Fruit fly (Drosophila melanogaster) whole organism, embryonic: ENCODE measurements around the gene CG43439.

Experiments
- ATbp ChIP-seq: fragments of 200-800 bp; sonication (Bioruptor generic); optimal IDR thresholded peaks from 2 replicates; lab custom pipeline; 2017; ENCODE audit warnings: missing biosample characterization, mild to moderate bottlenecking, missing genetic modification characterization, missing genetic modification reagents
- Abd-B ChIP-seq: fragments of 200-800 bp; sonication (Bioruptor generic); optimal IDR thresholded peaks from 2 replicates; lab custom pipeline; 2018; ENCODE audit warnings: missing biosample characterization, mild to moderate bottlenecking, missing genetic modification characterization, moderate library complexity
- CG10274 ChIP-seq: fragments of 200-800 bp; sonication (Bioruptor generic); optimal IDR thresholded peaks from 3 replicates; lab custom pipeline; 2017; ENCODE audit warnings: missing biosample characterization, mild to moderate bottlenecking, missing genetic modification characterization
- CG10979 ChIP-seq: fragments of 200-800 bp; sonication (Bioruptor generic); optimal IDR thresholded peaks from 2 replicates; lab custom pipeline; 2018; ENCODE audit warnings: missing biosample characterization, mild to moderate bottlenecking, missing genetic modification characterization, moderate library complexity
- CG1233 ChIP-seq: fragments of 200-800 bp; sonication (Bioruptor generic); optimal IDR thresholded peaks from 4 replicates; lab custom pipeline; 2018; ENCODE audit warnings: missing biosample characterization, mild to moderate bottlenecking, missing genetic modification characterization
- CG1603 ChIP-seq: fragments of 200-800 bp; sonication (Bioruptor generic); optimal IDR thresholded peaks from 2 replicates; lab custom pipeline; 2019; ENCODE audit warnings: missing biosample characterization, mild to moderate bottlenecking, missing genetic modification characterization, moderate library complexity
- CG17186 ChIP-seq: fragments of 200-800 bp; sonication (Bioruptor generic); optimal IDR thresholded peaks from 3 replicates; lab custom pipeline; 2017; ENCODE audit warnings: missing biosample characterization, missing genetic modification reagents, missing genetic modification characterization
- CG17385 ChIP-seq: fragments of 200-800 bp; sonication (Bioruptor generic); optimal IDR thresholded peaks from 3 replicates; lab custom pipeline; 2018; ENCODE audit warnings: missing biosample characterization, mild to moderate bottlenecking, missing genetic modification characterization
- CG17912 ChIP-seq: fragments of 200-800 bp; sonication (Bioruptor generic); optimal IDR thresholded peaks from 2 replicates; lab custom pipeline; 2018; ENCODE audit warnings: missing biosample characterization, mild to moderate bottlenecking, missing genetic modification characterization
- CG3281 ChIP-seq: fragments of 200-800 bp; sonication (Bioruptor generic); optimal IDR thresholded peaks from 3 replicates; lab custom pipeline; 2017; ENCODE audit warnings: missing biosample characterization, mild to moderate bottlenecking, missing genetic modification characterization
- CG42726 ChIP-seq: fragments of 200-800 bp; sonication (Bioruptor generic); IDR thresholded peaks from 2 replicates; pipeline ENCODE4 v1.3.6; 2022; ENCODE audit warnings: missing biosample characterization, missing genetic modification characterization; ENCODE audit not compliant: partially characterized antibody
- CG7357 ChIP-seq: fragments of 200-800 bp; sonication (Bioruptor generic); IDR thresholded peaks from 3 replicates; pipeline ENCODE4 v1.3.6; 2022; ENCODE audit warnings: missing biosample characterization, missing genetic modification characterization
- CG8924 ChIP-seq: fragments of 200-800 bp; optimal IDR thresholded peaks from 3 replicates; lab custom pipeline; 2019; ENCODE audit warnings: missing biosample characterization, mild to moderate bottlenecking, missing genetic modification characterization, moderate library complexity
- CG9876 ChIP-seq: fragments of 200-800 bp; sonication (Bioruptor generic); optimal IDR thresholded peaks from 2 replicates; lab custom pipeline; 2016; ENCODE audit warnings: missing biosample characterization, missing genetic modification characterization
- CoRest ChIP-seq: fragments of 200-800 bp; sonication (Bioruptor generic); optimal IDR thresholded peaks from 3 replicates; lab custom pipeline; 2018; ENCODE audit warnings: missing biosample characterization, mild to moderate bottlenecking, missing genetic modification characterization, moderate library complexity
- D19B ChIP-seq: fragments of 200-800 bp; sonication (Bioruptor generic); optimal IDR thresholded peaks from 2 replicates; lab custom pipeline; 2017; ENCODE audit warnings: missing biosample characterization, mild to moderate bottlenecking, missing genetic modification characterization
- Dip2 ChIP-seq: fragments of 200-800 bp; sonication (Bioruptor generic); IDR thresholded peaks from 2 replicates; pipeline ENCODE4 v1.3.6; 2022; ENCODE audit warnings: missing biosample characterization, missing genetic modification characterization
- Doc3 ChIP-seq: fragments of 200-800 bp; sonication (Bioruptor generic); IDR thresholded peaks from 3 replicates; pipeline ENCODE4 v1.3.6; 2022; ENCODE audit warnings: missing biosample characterization, missing genetic modification characterization; ENCODE audit not compliant: partially characterized antibody
- Dref ChIP-seq: fragments of 200-800 bp; sonication (Bioruptor generic); IDR thresholded peaks from 2 replicates; pipeline ENCODE4 v1.3.6; 2022; ENCODE audit warnings: missing biosample characterization, missing genetic modification characterization
- Eip74EF ChIP-seq, 2 experiments: fragments of 200-800 bp in 1 of 2; fragments of >200 bp in 1 of 2; sonication (Bioruptor generic) in 1 of 2; optimal IDR thresholded peaks; 2 replicates each; lab custom pipeline; 2017 to 2019; ENCODE audit warnings: missing biosample characterization in 2 of 2, missing genetic modification characterization in 2 of 2, mild to moderate bottlenecking in 1 of 2, moderate library complexity in 1 of 2
- Fer3 ChIP-seq: fragments of 200-800 bp; sonication (Bioruptor generic); optimal IDR thresholded peaks from 2 replicates; lab custom pipeline; 2018; ENCODE audit warnings: missing biosample characterization, mild to moderate bottlenecking, missing genetic modification characterization, moderate library complexity
- Hmr ChIP-seq: fragments of 200-800 bp; sonication (Bioruptor generic); optimal IDR thresholded peaks from 3 replicates; lab custom pipeline; 2017; ENCODE audit warnings: mild to moderate bottlenecking, missing biosample characterization, missing genetic modification reagents, missing genetic modification characterization
- Max ChIP-seq: fragments of 200-800 bp; sonication (Bioruptor generic); optimal IDR thresholded peaks from 2 replicates; lab custom pipeline; 2016; ENCODE audit warnings: missing biosample characterization, mild to moderate bottlenecking, missing genetic modification characterization
- Mes4 ChIP-seq: fragments of 200-800 bp; sonication (Bioruptor generic); optimal IDR thresholded peaks from 2 replicates; lab custom pipeline; 2016; ENCODE audit warnings: missing biosample characterization, missing genetic modification characterization
- Pdp1 ChIP-seq, 2 experiments: fragments of 200-800 bp; sonication (Bioruptor generic); optimal IDR thresholded peaks; 3 replicates each; lab custom pipeline; 2016; ENCODE audit warnings: missing biosample characterization in 2 of 2, missing genetic modification characterization in 2 of 2, mild to moderate bottlenecking in 1 of 2, moderate library complexity in 1 of 2
- Ssrp ChIP-seq: fragments of 200-800 bp; sonication (Bioruptor generic); optimal IDR thresholded peaks from 2 replicates; lab custom pipeline; 2018; ENCODE audit warnings: missing biosample characterization, mild to moderate bottlenecking, missing genetic modification characterization, moderate library complexity
- Stat92E ChIP-seq, 3 experiments: fragments of >200 bp in 2 of 3; fragments of 200-800 bp in 1 of 3; sonication (Bioruptor generic) in 1 of 3; optimal IDR thresholded peaks; 2 replicates each; lab custom pipeline; 2017 to 2019; ENCODE audit warnings: missing biosample characterization in 3 of 3, missing genetic modification characterization in 3 of 3, mild to moderate bottlenecking in 1 of 3, moderate library complexity in 1 of 3
- Xrp1 ChIP-seq: fragments of 200-800 bp; sonication (Bioruptor generic); IDR thresholded peaks from 2 replicates; pipeline ENCODE4 v1.3.6; 2022; ENCODE audit warnings: missing biosample characterization, missing genetic modification characterization
- ara ChIP-seq: fragments of 200-800 bp; sonication (Bioruptor generic); IDR thresholded peaks from 2 replicates; pipeline ENCODE4 v1.3.6; 2022; ENCODE audit warnings: missing biosample characterization, missing genetic modification characterization
- crc ChIP-seq: fragments of 200-800 bp; sonication (Bioruptor generic); optimal IDR thresholded peaks from 2 replicates; lab custom pipeline; 2016; ENCODE audit warnings: missing biosample characterization, missing genetic modification characterization
- ems ChIP-seq: fragments of 200-800 bp; sonication (Bioruptor generic); optimal IDR thresholded peaks from 3 replicates; lab custom pipeline; 2016; ENCODE audit warnings: missing biosample characterization, missing genetic modification characterization
- eve ChIP-seq, 2 experiments: fragments of >200 bp; optimal IDR thresholded peaks; 2 replicates each; lab custom pipeline; 2017; ENCODE audit warnings: missing biosample characterization in 2 of 2, missing genetic modification characterization in 2 of 2
- fd3F ChIP-seq: fragments of 200-800 bp; sonication (Bioruptor generic); optimal IDR thresholded peaks from 2 replicates; lab custom pipeline; 2018; ENCODE audit warnings: missing biosample characterization, mild to moderate bottlenecking, missing genetic modification characterization, moderate library complexity
- fu2 ChIP-seq: fragments of 200-800 bp; sonication (Bioruptor generic); optimal IDR thresholded peaks from 2 replicates; lab custom pipeline; 2016; ENCODE audit warnings: missing biosample characterization, missing genetic modification characterization
- gem ChIP-seq: fragments of 200-800 bp; sonication (Bioruptor generic); optimal IDR thresholded peaks from 2 replicates; lab custom pipeline; 2019; ENCODE audit warnings: missing biosample characterization, mild to moderate bottlenecking, missing genetic modification characterization, moderate library complexity
- grau ChIP-seq: fragments of 200-800 bp; optimal IDR thresholded peaks from 3 replicates; lab custom pipeline; 2019; ENCODE audit warnings: missing biosample characterization, mild to moderate bottlenecking, missing genetic modification characterization, moderate library complexity
- kah ChIP-seq: fragments of 200-800 bp; sonication (Bioruptor generic); optimal IDR thresholded peaks from 2 replicates; lab custom pipeline; 2018; ENCODE audit warnings: missing biosample characterization, mild to moderate bottlenecking, missing genetic modification characterization
- nau ChIP-seq: fragments of 200-800 bp; sonication (Bioruptor generic); optimal IDR thresholded peaks from 3 replicates; lab custom pipeline; 2017; ENCODE audit warnings: missing biosample characterization, mild to moderate bottlenecking, missing genetic modification characterization, missing genetic modification reagents
- pho ChIP-seq: fragments of 200-800 bp; sonication (Bioruptor generic); optimal IDR thresholded peaks from 2 replicates; lab custom pipeline; 2016; ENCODE audit warnings: missing biosample characterization, missing genetic modification characterization
- pzg ChIP-seq: fragments of 200-800 bp; sonication (Bioruptor generic); optimal IDR thresholded peaks from 3 replicates; lab custom pipeline; 2018; ENCODE audit warnings: missing biosample characterization, mild to moderate bottlenecking, missing genetic modification characterization, moderate library complexity
- row ChIP-seq: fragments of 200-800 bp; sonication (Bioruptor generic); IDR thresholded peaks from 3 replicates; pipeline ENCODE4 v1.3.6; 2022; ENCODE audit warnings: missing biosample characterization, missing genetic modification characterization
- sens ChIP-seq: fragments of 200-800 bp; sonication (Bioruptor generic); peaks from one replicate; lab custom pipeline; 2016; ENCODE audit warnings: missing biosample characterization, missing genetic modification characterization
- sima ChIP-seq: fragments of 200-800 bp; sonication (Bioruptor generic); optimal IDR thresholded peaks from 2 replicates; lab custom pipeline; 2016; ENCODE audit warnings: missing biosample characterization, missing genetic modification characterization
- slbo ChIP-seq: fragments of 200-800 bp; sonication (Bioruptor generic); IDR thresholded peaks from 2 replicates; pipeline ENCODE4 v1.3.6; 2022; ENCODE audit warnings: missing biosample characterization, missing genetic modification characterization
- sqz ChIP-seq: fragments of 200-800 bp; sonication (Bioruptor generic); optimal IDR thresholded peaks from 3 replicates; lab custom pipeline; 2018; ENCODE audit warnings: missing biosample characterization, mild to moderate bottlenecking, missing genetic modification characterization
- stwl ChIP-seq: fragments of 200-800 bp; sonication (Bioruptor generic); optimal IDR thresholded peaks from 3 replicates; lab custom pipeline; 2018; ENCODE audit warnings: missing biosample characterization, mild to moderate bottlenecking, missing genetic modification characterization, moderate library complexity
- toy ChIP-seq: fragments of 200-800 bp; sonication (Bioruptor generic); IDR thresholded peaks from 2 replicates; pipeline ENCODE4 v1.3.6; 2022; ENCODE audit warnings: missing biosample characterization, missing genetic modification characterization
- zf30C ChIP-seq: fragments of 200-800 bp; sonication (Bioruptor generic); optimal IDR thresholded peaks from 3 replicates; lab custom pipeline; 2018; ENCODE audit warnings: missing biosample characterization, mild to moderate bottlenecking, missing genetic modification characterization

CG43439 gene

DNA sequence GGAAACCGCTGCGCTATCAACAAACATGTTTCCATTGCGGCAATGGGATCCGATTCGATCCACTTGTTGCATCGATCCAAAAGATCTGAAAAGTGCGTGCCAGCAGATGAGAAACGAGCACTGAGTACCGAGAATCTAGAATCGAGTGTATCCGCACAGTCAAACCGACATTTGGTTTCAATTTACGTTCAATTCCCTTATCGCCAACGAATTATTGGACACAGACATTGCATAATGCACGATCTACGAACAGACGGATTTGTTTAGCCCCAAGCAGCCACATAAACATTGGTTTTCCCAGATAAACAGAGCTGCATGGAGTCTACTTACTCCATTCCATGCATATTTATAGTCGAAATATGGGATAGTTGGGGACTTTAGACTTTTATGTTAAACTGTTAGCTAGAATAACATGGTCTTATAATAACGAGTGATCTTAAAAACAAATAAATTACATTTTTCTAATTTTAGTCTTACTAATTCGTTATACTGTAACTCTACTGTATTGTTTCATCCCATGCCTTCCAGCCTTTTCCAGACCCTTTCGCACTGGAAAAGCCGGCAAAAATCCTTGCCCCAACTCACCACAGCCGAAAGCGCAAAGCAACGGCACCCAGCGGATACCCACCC, 5.5 kb downstream of the CG43439 start (continued):
- TF ChIP-seq pzg (no peak), sens (GFP tag; lab: Kevin White, UChicago) (peak; percentile 58), Eip74EF (GFP tag; optimal IDR thresholded peaks at IDR 0.05; lab: Kevin White, UChicago) (no peak), sqz (GFP tag; lab: Kevin White, UChicago) (no peak), fd3F (GFP tag; lab: Kevin White, UChicago) (no peak), zf30C (no peak), Fer3 (no peak), grau (peak; percentile 75), stwl (tag; lab: Kevin White, UChicago) (no peak), crc (GFP tag; lab: Kevin White, UChicago) (no peak), Xrp1 (peak; percentile 29; the same call in 1 of the 2 replicates), row (0 out of 3 replicates have a peak, but pooled peaks have one; percentile 10), Max (GFP tag; lab: Kevin White, UChicago) (no peak), ara (GFP tag; lab: Robert Waterston, UW) (no peak), CG17186 (no peak), Stat92E (GFP tag; optimal IDR thresholded peaks at IDR 0.05; lab: Kevin White, UChicago) (peak in 1 of 3 experiments; percentile 20), D19B (GFP tag; lab: Kevin White, UChicago) (no peak), CG8924 (tag; lab: Kevin White, UChicago) (no peak), toy (GFP tag; lab: Robert Waterston, UW) (no peak), CG1233 (GFP tag; lab: Kevin White, UChicago) (no peak), eve (GFP tag; optimal IDR thresholded peaks at IDR 0.05; lab: Kevin White, UChicago) (peak in 1 of 2 experiments; percentile 61), pho (no peak), CG7357 (GFP tag; lab: Robert Waterston, UW) (no peak), fu2 (GFP tag; lab: Kevin White, UChicago) (no peak), CG10274 (GFP tag; lab: Kevin White, UChicago) (no peak), CG3281 (GFP tag; lab: Kevin White, UChicago) (no peak), ATbp (GFP tag; lab: Kevin White, UChicago) (no peak), CG42726 (no peak), CG17912 (GFP tag; lab: Kevin White, UChicago) (no peak), ems (no peak), kah (GFP tag; lab: Kevin White, UChicago) (peak; percentile 81), CG9876 (GFP tag; lab: Kevin White, UChicago) (no peak), Ssrp (tag; lab: Kevin White, UChicago) (no peak), CG1603 (no peak), Pdp1 (GFP tag; optimal IDR thresholded peaks at IDR 0.05; lab: Kevin White, UChicago) (peak in 1 of 2 experiments; percentile 95), Dref (GFP tag; lab: Robert Waterston, UW) (no peak), CoRest (tag; lab: Kevin White, UChicago) (no peak), slbo (GFP tag; lab: Robert Waterston, UW) (no peak), Mes4 (GFP tag; lab: Kevin White, UChicago) (no peak), Doc3 (GFP tag; lab: Robert Waterston, UW) (no peak), gem (tag; lab: Kevin White, UChicago) (peak; percentile 8), nau (no peak), sima (GFP tag; lab: Kevin White, UChicago) (no peak), CG10979 (tag; lab: Kevin White, UChicago) (peak; percentile 11), CG17385 (GFP tag; lab: Kevin White, UChicago) (no peak), Hmr (no peak), Abd-B (GFP tag; lab: Kevin White, UChicago) (no peak), Dip2 (GFP tag; lab: Robert Waterston, UW) (no peak)
- TF ChIP-seq, all 482 proteins: peak for 14
